Worm (Caenorhabditis elegans) whole organism, mixed stage, embryonic: ENCODE data around the gene igdb-2.

Experiments
- ceh-83 ChIP-seq: fragments of 200-800 bp; sonication (Bioruptor generic); optimal IDR thresholded peaks from 2 replicates; lab custom pipeline; 2018; ENCODE audit warnings: mild to moderate bottlenecking, missing genetic modification characterization, missing compliant biosample characterization
- elt-1 ChIP-seq: sonication (generic microtip); optimal IDR thresholded peaks from 2 replicates; lab custom pipeline; 2017; ENCODE audit warnings: missing genetic modification characterization, mild to moderate bottlenecking, missing compliant biosample characterization, antibody characterized with exemption, moderate library complexity, borderline replicate concordance; ENCODE audit not compliant: insufficient read depth
- elt-3 ChIP-seq: fragments of 150-350 bp; optimal IDR thresholded peaks from 2 replicates; lab custom pipeline; 2014; ENCODE audit warnings: missing biosample characterization, missing genetic modification characterization
- flh-1 ChIP-seq: fragments of 200-800 bp; sonication (Bioruptor generic); optimal IDR thresholded peaks from 2 replicates; lab custom pipeline; 2018; ENCODE audit warnings: mild to moderate bottlenecking, missing genetic modification characterization, moderate library complexity, missing compliant biosample characterization
- lsy-2 ChIP-seq: fragments of 150-350 bp; optimal IDR thresholded peaks from 2 replicates; lab custom pipeline; 2014; ENCODE audit warnings: missing biosample characterization, missing genetic modification characterization
- nhr-12 ChIP-seq: fragments of 150-350 bp; optimal IDR thresholded peaks from 2 replicates; lab custom pipeline; 2014; ENCODE audit warnings: missing biosample characterization, missing genetic modification characterization
- nhr-28 ChIP-seq: fragments of 150-350 bp; optimal IDR thresholded peaks from 2 replicates; lab custom pipeline; 2014; ENCODE audit warnings: missing biosample characterization, missing genetic modification characterization
- nhr-76 ChIP-seq: sonication (generic microtip); optimal IDR thresholded peaks from 2 replicates; lab custom pipeline; 2017; ENCODE audit warnings: missing biosample characterization, missing genetic modification characterization
- pha-4 ChIP-seq: fragments of 150-350 bp; optimal IDR thresholded peaks from 2 replicates; lab custom pipeline; 2018; ENCODE audit warnings: missing biosample characterization, missing genetic modification reagents, missing genetic modification characterization
- snpc-4 ChIP-seq: fragments of 150-350 bp; optimal IDR thresholded peaks from 2 replicates; lab custom pipeline; 2014; ENCODE audit warnings: missing biosample characterization, missing genetic modification characterization
- sptf-1 ChIP-seq: sonication (generic microtip); optimal IDR thresholded peaks from 2 replicates; lab custom pipeline; 2017; ENCODE audit warnings: mild to moderate bottlenecking, missing genetic modification characterization, moderate library complexity, missing compliant biosample characterization
- unc-39 ChIP-seq: fragments of 150-350 bp; optimal IDR thresholded peaks from 2 replicates; lab custom pipeline; 2014; ENCODE audit warnings: missing biosample characterization, missing genetic modification characterization
- unc-62 ChIP-seq: fragments of 150-350 bp; optimal IDR thresholded peaks from 2 replicates; lab custom pipeline; 2014; ENCODE audit warnings: missing biosample characterization, missing genetic modification reagents, missing genetic modification characterization

- no peak for TF ChIP-seq ceh-83
- TF ChIP-seq unc-62 (GFP tag; lab: Kevin White, UChicago): no peak
- no peak for TF ChIP-seq sptf-1 (tag; lab: Kevin White, UChicago)
- TF ChIP-seq nhr-28 (tag; lab: Kevin White, UChicago): no peak
- no peak for TF ChIP-seq elt-1 (tag; lab: Kevin White, UChicago)
- no peak for TF ChIP-seq elt-3
- no peak for TF ChIP-seq snpc-4 (tag; lab: Kevin White, UChicago)
- no peak for TF ChIP-seq lsy-2 (tag; lab: Kevin White, UChicago)
- TF ChIP-seq pha-4 (tag; lab: Kevin White, UChicago): no peak
- TF ChIP-seq nhr-12 (tag; lab: Kevin White, UChicago): no peak
- TF ChIP-seq unc-39 (tag; lab: Kevin White, UChicago): no peak
- no peak for TF ChIP-seq nhr-76 (tag; lab: Kevin White, UChicago)
- TF ChIP-seq flh-1 (GFP tag; lab: Kevin White, UChicago): no peak
These were observed 40.0 kb upstream of the igdb-2 start, which contains the start of gene col-130 for ce11 chrIV:12428467-12428866.
